Worm (Caenorhabditis elegans) whole organism, young adult: ENCODE measurements around the gene C25A8.1.
A peak's percentile ranks its signal among the peaks of the same experiment; 100 is the strongest.

Experiments
- B0336.3 ChIP-seq: fragments of 200-800 bp; sonication (Bioruptor generic); IDR thresholded peaks from 2 replicates; pipeline ENCODE4 v1.3.6; 2022; ENCODE audit warnings: missing genetic modification characterization, missing compliant biosample characterization
- F39B2.1 ChIP-seq: fragments of 200-800 bp; sonication (Bioruptor generic); IDR thresholded peaks from 2 replicates; pipeline ENCODE4 v1.3.6; 2022; ENCODE audit warnings: missing genetic modification reagents, missing genetic modification characterization, missing compliant biosample characterization
- F49E8.2 ChIP-seq: sonication (generic microtip); optimal IDR thresholded peaks from 3 replicates; lab custom pipeline; 2017; ENCODE audit warnings: missing genetic modification characterization, mild to moderate bottlenecking, missing compliant biosample characterization, antibody characterized with exemption, moderate library complexity; ENCODE audit not compliant: insufficient read depth
- T26A5.8 ChIP-seq: sonication (generic microtip); optimal IDR thresholded peaks from 2 replicates; lab custom pipeline; 2016; ENCODE audit warnings: missing genetic modification characterization, missing compliant biosample characterization
- ama-1 ChIP-seq, 3 experiments: fragments of 150-350 bp in 1 of 3; sonication (generic microtip) in 2 of 3; optimal IDR thresholded peaks; 2 replicates each; lab custom pipeline; 2014 to 2018; ENCODE audit warnings: missing biosample characterization in 2 of 3, missing genetic modification characterization in 2 of 3, missing genetic modification reagents in 2 of 3
- lin-35 ChIP-seq, 3 experiments: fragments of 150-350 bp in 2 of 3; sonication (generic microtip) in 1 of 3; optimal IDR thresholded peaks; 2 replicates each; lab custom pipeline; 2014 to 2018; ENCODE audit warnings: missing biosample characterization in 3 of 3, missing genetic modification characterization in 3 of 3, missing genetic modification reagents in 3 of 3
- lin-54 ChIP-seq: fragments of 200-800 bp; sonication (Bioruptor generic); optimal IDR thresholded peaks from 2 replicates; lab custom pipeline; 2018; ENCODE audit warnings: mild to moderate bottlenecking, missing genetic modification characterization, missing compliant biosample characterization
- nfya-1 ChIP-seq: sonication (generic microtip); optimal IDR thresholded peaks from 2 replicates; lab custom pipeline; 2017; ENCODE audit warnings: antibody characterized with exemption, missing compliant biosample characterization, missing genetic modification characterization, borderline replicate concordance; ENCODE audit not compliant: insufficient read depth
- rcor-1 ChIP-seq: fragments of 200-800 bp; sonication (Bioruptor generic); IDR thresholded peaks from 2 replicates; pipeline ENCODE4 v1.3.6; 2022; ENCODE audit warnings: missing genetic modification reagents, missing genetic modification characterization, missing compliant biosample characterization
- unc-62 ChIP-seq: fragments of 150-350 bp; optimal IDR thresholded peaks from 2 replicates; lab custom pipeline; 2014; ENCODE audit warnings: missing biosample characterization, missing genetic modification reagents, missing genetic modification characterization

DNA sequence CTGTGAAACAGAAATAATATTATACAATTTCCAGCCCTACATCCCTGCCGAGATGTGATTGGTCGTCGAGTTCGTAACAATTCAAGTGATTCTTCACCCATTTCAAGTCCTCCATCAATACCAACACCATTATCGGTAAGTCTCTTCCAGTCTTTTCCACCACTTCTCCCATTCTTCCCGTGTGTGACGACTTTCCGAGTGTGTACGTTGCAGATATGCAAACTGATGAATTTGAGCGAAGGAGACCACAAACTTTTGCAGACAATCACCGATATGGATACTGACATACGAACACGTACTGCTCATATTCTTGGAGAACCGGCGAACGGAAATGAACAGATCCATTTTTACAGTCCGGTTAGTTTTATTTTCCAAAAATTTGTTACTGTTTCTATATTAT, 40.6 kb downstream of the C25A8.1 start:
- TF ChIP-seq lin-54 (GFP tag; lab: Kevin White, UChicago) = no peak
- TF ChIP-seq F49E8.2 (tag; lab: Kevin White, UChicago) = no peak
- TF ChIP-seq rcor-1 (GFP tag; lab: Robert Waterston, UW) = no peak
- TF ChIP-seq unc-62 (GFP tag; lab: Kevin White, UChicago) = no peak
- no peak for TF ChIP-seq nfya-1 (tag; lab: Kevin White, UChicago)
- TF ChIP-seq B0336.3 (GFP tag; lab: Robert Waterston, UW) = no peak
- no peak for TF ChIP-seq T26A5.8
- TF ChIP-seq lin-35 (GFP tag; optimal IDR thresholded peaks at IDR 0.05; lab: Kevin White, UChicago) = no peak
- peak; percentile 63 for TF ChIP-seq ama-1 (optimal IDR thresholded peaks at IDR 0.05; lab: Kevin White, UChicago)
- no peak for TF ChIP-seq ama-1 (GFP tag; optimal IDR thresholded peaks at IDR 0.05; lab: Kevin White, UChicago)
- no peak for TF ChIP-seq F39B2.1 (GFP tag; lab: Robert Waterston, UW)
